Worm (Caenorhabditis elegans): ENCODE data around the gene F58B4.7.

ce11 chrV:10936681-10937080 is 13.6 kb upstream of the F58B4.7 start, which contains the start of gene F17C11.12:
- TF ChIP-seq F33H1.4 (GFP tag; IDR thresholded peaks at IDR 0.05): no peak
- no peak for TF ChIP-seq lag-1 (GFP tag; IDR thresholded peaks at IDR 0.05)
- TF ChIP-seq Y56A3A.18 (GFP tag; IDR thresholded peaks at IDR 0.05): no peak
- TF ChIP-seq pha-4 (tag; optimal IDR thresholded peaks at IDR 0.05): no peak
- no peak for TF ChIP-seq rcor-1 (GFP tag; IDR thresholded peaks at IDR 0.05)
- TF ChIP-seq bed-2 (GFP tag; IDR thresholded peaks at IDR 0.05): no peak
- no peak for TF ChIP-seq lsy-27 (tag; optimal IDR thresholded peaks at IDR 0.05; ENCODE audit: borderline replicate concordance, insufficient read depth)

Data from whole organism, young adult.